Fruit fly (Drosophila melanogaster): ENCODE results near the gene dgt6.
A peak's percentile ranks its signal among the peaks of the same experiment; 100 is the strongest.

- no peak for TF ChIP-seq cic (GFP tag; optimal IDR thresholded peaks at IDR 0.05)
- peak; percentile 45 for TF ChIP-seq CG12768 (GFP tag; optimal IDR thresholded peaks at IDR 0.05)
- no peak for TF ChIP-seq CG14711 (tag; optimal IDR thresholded peaks at IDR 0.05)
- no peak for TF ChIP-seq Hr96 (GFP tag; optimal IDR thresholded peaks at IDR 0.05)
Measured at dm6 chr3R:29138961-29139527, 8.3 kb upstream of the dgt6 start.

Measured in whole organism, adult.